Worm (Caenorhabditis elegans): ENCODE data around the gene lpr-2.
A peak's percentile ranks its signal among the peaks of the same experiment; 100 is the strongest.

lpr-2 gene

ce11 chrIV:11820067-11820913 lies 41.3 kb downstream of the lpr-2 start:
- peak; percentile 8 for TF ChIP-seq B0035.1 (tag; optimal IDR thresholded peaks at IDR 0.05)
- TF ChIP-seq mxl-1 (tag; optimal IDR thresholded peaks at IDR 0.05) = no peak
- TF ChIP-seq snpc-3.4 (tag; optimal IDR thresholded peaks at IDR 0.05) = peak; percentile 64
- peak; percentile 5 for TF ChIP-seq efl-1 (GFP tag; optimal IDR thresholded peaks at IDR 0.05)
- TF ChIP-seq snpc-4 (GFP tag; optimal IDR thresholded peaks at IDR 0.05) = no peak
- TF ChIP-seq snpc-4 (tag; optimal IDR thresholded peaks at IDR 0.05) = peak in 2 of 4 experiments; percentile 2 to 43
- no peak for TF ChIP-seq egl-18 (GFP tag; IDR thresholded peaks at IDR 0.05)
- peak; percentile 63 for TF ChIP-seq lin-54 (GFP tag; optimal IDR thresholded peaks at IDR 0.05)
- TF ChIP-seq ztf-25 (GFP tag; IDR thresholded peaks at IDR 0.05) = peak; percentile 79; the same call in 1 of the 2 replicates
- TF ChIP-seq egl-44 (GFP tag; IDR thresholded peaks at IDR 0.05) = 0 out of 2 replicates have a peak, but pooled peaks have one; percentile 7
- TF ChIP-seq aptf-2 (GFP tag; conservative IDR thresholded peaks at IDR 0.05) = no peak
- TF ChIP-seq tbx-9 (tag; optimal IDR thresholded peaks at IDR 0.05; ENCODE audit: borderline replicate concordance) = no peak
- no peak for TF ChIP-seq F37B4.10 (GFP tag; IDR thresholded peaks at IDR 0.05)
- no peak for TF ChIP-seq ama-1 (optimal IDR thresholded peaks at IDR 0.05)
- peak; percentile 53 to 55 for TF ChIP-seq ama-1 (GFP tag; optimal IDR thresholded peaks at IDR 0.05)
- TF ChIP-seq mel-28 (tag; optimal IDR thresholded peaks at IDR 0.05; ENCODE audit: borderline replicate concordance) = no peak
- TF ChIP-seq pha-4 (tag; optimal IDR thresholded peaks at IDR 0.05) = peak; percentile 53
- TF ChIP-seq snpc-1.3 (tag; optimal IDR thresholded peaks at IDR 0.05; ENCODE audit: insufficient read depth) = no peak
- peak; percentile 42; the same call in 1 of the 2 replicates for TF ChIP-seq hmg-1.2 (GFP tag; IDR thresholded peaks at IDR 0.05)
- TF ChIP-seq F39B2.1 (GFP tag; IDR thresholded peaks at IDR 0.05) = peak; percentile 80
- TF ChIP-seq D2030.7 (GFP tag; IDR thresholded peaks at IDR 0.05) = peak; percentile 27
- no peak for TF ChIP-seq mes-4 (tag; optimal IDR thresholded peaks at IDR 0.05)
- peak; percentile 31 for TF ChIP-seq madf-8 (GFP tag; conservative IDR thresholded peaks at IDR 0.05)
- TF ChIP-seq unc-130 (GFP tag; optimal IDR thresholded peaks at IDR 0.05) = peak; percentile 42
- peak; percentile 53 for TF ChIP-seq pbrm-1 (GFP tag; IDR thresholded peaks at IDR 0.05)
- peak; percentile 64 for TF ChIP-seq attf-6 (GFP tag; IDR thresholded peaks at IDR 0.05)
- TF ChIP-seq rec-8 (tag; optimal IDR thresholded peaks at IDR 0.05) = no peak
- TF ChIP-seq F23B12.7 (tag; optimal IDR thresholded peaks at IDR 0.05; ENCODE audit: insufficient read depth) = no peak
- peak; percentile 64 for TF ChIP-seq rcor-1 (GFP tag; IDR thresholded peaks at IDR 0.05)
- TF ChIP-seq hsf-1 (GFP tag; IDR thresholded peaks at IDR 0.05) = peak; percentile 79
- no peak for TF ChIP-seq lag-1 (GFP tag; IDR thresholded peaks at IDR 0.05)
- TF ChIP-seq lir-1 (GFP tag; conservative IDR thresholded peaks at IDR 0.05) = no peak
- no peak for TF ChIP-seq K11D2.4 (GFP tag; IDR thresholded peaks at IDR 0.05)
- no peak for TF ChIP-seq akir-1 (GFP tag; optimal IDR thresholded peaks at IDR 0.05)
- TF ChIP-seq let-526 (GFP tag; IDR thresholded peaks at IDR 0.05) = peak; percentile 43; the same call in 1 of the 2 replicates
- TF ChIP-seq cebp-1 (GFP tag; IDR thresholded peaks at IDR 0.05) = no peak
- TF ChIP-seq cebp-1 (tag; optimal IDR thresholded peaks at IDR 0.05) = peak; percentile 55
- TF ChIP-seq hmg-20 (GFP tag; IDR thresholded peaks at IDR 0.05) = no peak
- no peak for TF ChIP-seq F10E7.11 (tag; optimal IDR thresholded peaks at IDR 0.05)
- TF ChIP-seq mcd-1 (GFP tag; IDR thresholded peaks at IDR 0.05) = peak; percentile 12; the same call in 1 of the 2 replicates
- no peak for TF ChIP-seq C17E4.6 (GFP tag; IDR thresholded peaks at IDR 0.05)
- TF ChIP-seq athp-1 (tag; optimal IDR thresholded peaks at IDR 0.05) = peak; percentile 79
- TF ChIP-seq sptf-2 (GFP tag; optimal IDR thresholded peaks at IDR 0.05) = no peak
- peak; percentile 60 for TF ChIP-seq hrde-1 (tag; optimal IDR thresholded peaks at IDR 0.05; ENCODE audit: borderline replicate concordance)
- peak; percentile 63; the same call in 1 of the 2 replicates for TF ChIP-seq ceh-58 (GFP tag; IDR thresholded peaks at IDR 0.05)
- 0 out of 2 replicates have a peak, but pooled peaks have one; percentile 21 for TF ChIP-seq cebp-2 (GFP tag; IDR thresholded peaks at IDR 0.05)
- peak; percentile 67 for TF ChIP-seq lin-26 (GFP tag; IDR thresholded peaks at IDR 0.05)
